Worm (Caenorhabditis elegans): Measurements from ENCODE around the gene T04C9.2.

T04C9.2 gene

DNA sequence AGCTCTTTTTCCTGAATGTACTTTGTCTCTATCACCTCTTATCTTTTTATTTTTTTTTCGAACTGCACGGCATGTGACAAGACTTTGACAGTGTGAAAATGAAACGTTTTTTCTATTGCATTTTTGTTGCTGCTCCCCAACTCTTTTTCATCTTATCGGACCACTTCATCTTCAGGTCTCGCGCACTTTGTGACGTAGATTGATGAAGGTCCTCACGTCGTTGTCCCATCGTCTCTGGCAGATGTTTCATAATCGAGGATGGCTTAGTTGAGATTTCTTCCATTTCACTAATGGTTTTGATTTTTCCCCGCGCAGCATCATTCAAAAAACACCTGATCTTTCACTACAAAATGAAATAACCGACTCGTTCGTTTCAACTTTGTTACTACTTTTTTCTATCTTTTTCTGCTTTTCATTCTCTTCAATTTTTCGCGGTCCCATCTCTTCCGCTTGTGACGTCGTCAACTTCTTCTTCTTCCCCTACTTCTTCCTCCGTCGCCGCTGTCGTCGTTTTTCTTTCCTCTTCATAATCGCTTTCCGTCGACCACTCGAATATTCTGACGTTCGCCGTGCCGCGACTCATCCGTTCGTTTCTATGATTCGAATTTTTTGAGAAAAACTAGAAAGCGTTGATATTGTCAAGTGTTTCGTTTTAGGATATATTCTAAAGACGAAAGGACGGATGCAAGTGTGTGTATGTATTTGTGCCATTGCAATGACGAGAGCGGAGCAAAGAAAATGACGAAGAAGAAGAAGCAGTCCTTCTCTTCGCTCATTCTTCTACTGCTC lies at the start of gene T04C9.2:
T04C9.2 (plus strand) TSS at position 739 of the 789 bp plus-strand sequence.
- TF ChIP-seq elt-1 (tag; optimal IDR thresholded peaks at IDR 0.05; ENCODE audit: borderline replicate concordance, insufficient read depth) = peak; percentile 12
- no peak for TF ChIP-seq ceh-43 (GFP tag; optimal IDR thresholded peaks at IDR 0.05)
- TF ChIP-seq flh-1 (GFP tag; optimal IDR thresholded peaks at IDR 0.05) = no peak
- TF ChIP-seq unc-62 (GFP tag; optimal IDR thresholded peaks at IDR 0.05) = peak; percentile 51
- no peak for TF ChIP-seq drap-1 (GFP tag; optimal IDR thresholded peaks at IDR 0.05)
- TF ChIP-seq bed-3 (GFP tag; optimal IDR thresholded peaks at IDR 0.05) = no peak
- no peak for TF ChIP-seq unc-39 (tag; optimal IDR thresholded peaks at IDR 0.05)
- TF ChIP-seq pha-4 (tag; optimal IDR thresholded peaks at IDR 0.05) = no peak
- TF ChIP-seq sem-2 (GFP tag; optimal IDR thresholded peaks at IDR 0.05) = no peak
- no peak for TF ChIP-seq cnd-1 (tag; optimal IDR thresholded peaks at IDR 0.05)
- TF ChIP-seq nhr-28 (tag; optimal IDR thresholded peaks at IDR 0.05) = no peak

DNA sequence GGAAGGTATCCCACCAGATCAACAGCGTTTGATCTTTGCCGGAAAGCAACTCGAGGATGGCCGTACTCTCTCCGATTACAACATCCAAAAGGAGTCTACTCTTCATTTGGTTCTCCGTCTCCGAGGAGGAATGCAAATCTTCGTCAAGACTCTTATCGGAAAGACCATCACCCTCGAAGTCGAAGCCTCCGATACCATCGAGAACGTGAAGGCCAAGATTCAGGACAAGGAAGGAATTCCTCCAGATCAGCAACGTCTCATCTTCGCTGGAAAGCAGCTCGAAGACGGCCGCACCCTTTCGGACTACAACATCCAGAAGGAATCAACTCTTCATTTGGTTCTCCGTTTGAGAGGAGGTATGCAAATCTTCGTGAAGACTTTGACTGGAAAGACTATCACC lies 49.6 kb upstream of the T04C9.2 start:
- TF ChIP-seq tbx-8 (GFP tag; optimal IDR thresholded peaks at IDR 0.05) (no peak), elt-1 (tag; optimal IDR thresholded peaks at IDR 0.05; ENCODE audit: borderline replicate concordance, insufficient read depth) (peak; percentile 84), flh-1 (GFP tag; optimal IDR thresholded peaks at IDR 0.05) (no peak), sem-2 (GFP tag; optimal IDR thresholded peaks at IDR 0.05) (no peak), ztf-11 (tag; optimal IDR thresholded peaks at IDR 0.05) (no peak), nhr-12 (tag; optimal IDR thresholded peaks at IDR 0.05) (no peak), unc-39 (tag; optimal IDR thresholded peaks at IDR 0.05) (no peak), ceh-83 (GFP tag; optimal IDR thresholded peaks at IDR 0.05) (no peak), drap-1 (GFP tag; optimal IDR thresholded peaks at IDR 0.05) (no peak), lin-13 (tag; optimal IDR thresholded peaks at IDR 0.05) (no peak), ham-2 (GFP tag; optimal IDR thresholded peaks at IDR 0.05) (peak; percentile 42), mep-1 (tag; optimal IDR thresholded peaks at IDR 0.05) (no peak)

DNA sequence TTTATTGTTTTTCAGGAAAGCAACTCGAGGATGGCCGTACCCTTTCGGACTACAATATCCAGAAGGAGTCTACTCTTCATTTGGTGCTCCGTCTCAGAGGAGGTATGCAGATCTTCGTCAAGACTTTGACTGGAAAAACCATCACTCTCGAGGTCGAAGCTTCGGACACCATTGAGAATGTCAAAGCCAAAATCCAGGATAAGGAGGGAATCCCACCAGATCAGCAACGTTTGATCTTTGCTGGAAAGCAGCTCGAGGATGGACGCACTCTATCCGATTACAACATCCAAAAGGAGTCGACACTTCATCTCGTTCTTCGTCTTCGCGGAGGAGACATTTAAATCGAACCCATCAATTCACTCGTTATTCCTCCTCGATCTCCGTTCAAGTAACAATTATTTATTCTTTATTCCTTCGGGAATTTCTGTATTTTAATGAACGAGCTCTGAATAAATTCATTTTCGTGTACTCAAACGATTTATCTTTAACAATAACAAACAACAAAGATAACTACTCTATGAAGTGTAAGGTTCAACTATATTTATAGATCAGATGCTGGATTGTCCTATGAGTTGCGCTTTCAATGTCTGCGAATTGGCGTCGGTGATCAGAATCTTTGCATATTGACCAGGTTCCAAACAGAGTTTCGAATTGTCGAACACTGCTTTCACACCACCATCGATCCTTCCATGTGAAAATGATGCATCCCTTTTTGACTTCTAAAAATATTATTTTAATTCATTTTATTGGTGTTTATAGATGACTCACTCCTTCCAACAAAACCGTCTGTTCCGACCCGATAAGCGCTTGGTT lies 48.1 kb upstream of the T04C9.2 start:
- TF ChIP-seq sptf-1 (tag; optimal IDR thresholded peaks at IDR 0.05) = no peak
- TF ChIP-seq unc-62 (GFP tag; optimal IDR thresholded peaks at IDR 0.05) = no peak
- TF ChIP-seq cnd-1 (tag; optimal IDR thresholded peaks at IDR 0.05) = no peak
- TF ChIP-seq nhr-28 (tag; optimal IDR thresholded peaks at IDR 0.05) = no peak
- peak; percentile 78 for TF ChIP-seq ceh-83 (GFP tag; optimal IDR thresholded peaks at IDR 0.05)
- TF ChIP-seq sem-2 (GFP tag; optimal IDR thresholded peaks at IDR 0.05) = no peak
- no peak for TF ChIP-seq ceh-39 (tag; optimal IDR thresholded peaks at IDR 0.05)
- TF ChIP-seq mep-1 (tag; optimal IDR thresholded peaks at IDR 0.05) = no peak
- no peak for TF ChIP-seq unc-39 (tag; optimal IDR thresholded peaks at IDR 0.05)
- TF ChIP-seq lin-32 (GFP tag; optimal IDR thresholded peaks at IDR 0.05) = peak; percentile 3
- no peak for TF ChIP-seq M03D4.4 (tag; optimal IDR thresholded peaks at IDR 0.05)

DNA sequence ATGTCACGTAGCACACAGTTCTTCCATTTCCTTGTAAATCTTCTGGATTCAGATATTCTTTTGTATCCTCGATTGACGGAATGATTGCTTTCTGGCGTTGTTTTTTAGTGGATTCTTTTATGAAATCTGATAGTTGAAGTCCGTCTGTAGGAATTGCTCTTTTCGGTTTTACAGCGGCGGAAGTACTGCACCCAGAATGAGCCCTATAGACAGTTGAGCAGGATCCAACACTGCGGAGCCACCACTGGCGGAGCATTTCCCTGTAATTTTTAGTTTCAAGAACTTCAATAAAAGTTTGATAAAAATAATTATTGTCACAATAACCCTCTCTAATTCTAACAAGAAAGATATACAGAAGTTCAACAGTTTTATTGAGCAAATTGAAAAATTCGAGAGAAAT lies 45.8 kb upstream of the T04C9.2 start, which contains the start of gene F25B5.5:
F25B5.5 (minus strand) TSS at position 260 of the 400 bp plus-strand sequence.
- TF ChIP-seq ceh-43 (GFP tag; optimal IDR thresholded peaks at IDR 0.05) (no peak), blmp-1 (tag; optimal IDR thresholded peaks at IDR 0.05) (no peak), snpc-4 (tag; optimal IDR thresholded peaks at IDR 0.05) (no peak), ztf-11 (tag; optimal IDR thresholded peaks at IDR 0.05) (no peak)

DNA sequence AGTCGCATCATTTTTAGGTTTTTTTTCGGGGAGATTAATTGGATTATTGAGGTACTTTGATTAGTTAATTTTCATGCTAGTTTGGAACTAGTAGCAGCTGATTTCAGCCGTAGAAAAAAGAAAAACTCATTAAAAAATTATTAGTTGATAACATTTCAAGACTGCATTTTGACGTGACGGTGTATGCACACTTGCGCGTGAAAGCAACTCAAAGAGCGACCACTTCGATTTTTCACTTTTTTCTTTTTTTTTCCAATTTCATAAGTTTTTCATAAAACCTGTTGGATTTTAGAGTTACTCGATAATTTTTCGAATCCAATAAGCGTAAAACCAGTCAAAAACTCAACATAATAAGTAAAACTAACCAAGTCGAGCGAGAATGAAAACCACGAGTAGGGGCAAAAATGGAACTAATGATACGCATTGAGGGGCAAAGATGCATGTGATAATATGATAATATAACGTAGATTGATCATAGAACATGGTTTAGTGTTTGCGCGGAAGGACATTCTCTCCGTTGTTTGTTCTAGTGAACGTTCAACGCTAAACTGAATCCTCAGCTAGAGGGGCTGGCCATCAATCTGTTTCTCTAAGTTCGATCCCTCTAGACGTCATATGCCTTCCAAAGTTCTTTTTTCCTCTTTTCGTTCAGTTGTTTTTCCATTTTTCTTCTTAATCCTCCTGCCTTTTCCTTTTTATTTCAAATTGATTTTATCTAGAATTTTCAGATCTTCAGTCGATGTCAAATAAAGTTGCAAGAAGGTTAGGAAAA lies 43.3 kb upstream of the T04C9.2 start, which contains the start of the genes F25B5.6 and F25B5.3:
F25B5.6 (minus strand) TSS at position 572 of the 772 bp plus-strand sequence.
F25B5.3 (plus strand) TSS at position 722 of the 772 bp plus-strand sequence.
- TF ChIP-seq snpc-4 (tag; optimal IDR thresholded peaks at IDR 0.05) (no peak), lin-13 (tag; optimal IDR thresholded peaks at IDR 0.05) (no peak), ces-1 (GFP tag; optimal IDR thresholded peaks at IDR 0.05) (peak; percentile 51), drap-1 (GFP tag; optimal IDR thresholded peaks at IDR 0.05) (no peak), zip-8 (tag; optimal IDR thresholded peaks at IDR 0.05) (no peak)

Data from whole organism, mixed stage, embryonic.